Worm (Caenorhabditis elegans) whole organism, late embryonic: ENCODE data around the gene T19C4.1.
A peak's percentile ranks its signal among the peaks of the same experiment; 100 is the strongest.

Experiments used
- C08G9.2 ChIP-seq: sonication (generic microtip); optimal IDR thresholded peaks from 2 replicates; lab custom pipeline; 2016; ENCODE audit warnings: mild to moderate bottlenecking, missing genetic modification characterization, moderate library complexity, missing compliant biosample characterization
- K09A11.1 ChIP-seq: sonication (generic microtip); optimal IDR thresholded peaks from 2 replicates; lab custom pipeline; 2017; ENCODE audit warnings: antibody characterized with exemption, mild to moderate bottlenecking, missing genetic modification characterization, missing compliant biosample characterization; ENCODE audit not compliant: insufficient read depth
- ama-1 ChIP-seq: fragments of 150-350 bp; optimal IDR thresholded peaks from 2 replicates; lab custom pipeline; 2014
- ceh-18 ChIP-seq: sonication (generic microtip); optimal IDR thresholded peaks from 2 replicates; lab custom pipeline; 2016; ENCODE audit warnings: missing genetic modification characterization, missing compliant biosample characterization
- ceh-19 ChIP-seq: fragments of 200-800 bp; sonication (Bioruptor generic); optimal IDR thresholded peaks from 2 replicates; lab custom pipeline; 2018; ENCODE audit warnings: mild to moderate bottlenecking, missing genetic modification characterization, missing compliant biosample characterization
- ceh-2 ChIP-seq: sonication (generic microtip); optimal IDR thresholded peaks from 2 replicates; lab custom pipeline; 2016; ENCODE audit warnings: missing genotype, missing genetic modification characterization, missing compliant biosample characterization
- ceh-24 ChIP-seq: sonication (generic microtip); optimal IDR thresholded peaks from 2 replicates; lab custom pipeline; 2016; ENCODE audit warnings: mild to moderate bottlenecking, missing genetic modification characterization, missing compliant biosample characterization
- ceh-34 ChIP-seq: sonication (generic microtip); optimal IDR thresholded peaks from 2 replicates; lab custom pipeline; 2016; ENCODE audit warnings: mild to moderate bottlenecking, missing genetic modification characterization, missing compliant biosample characterization
- ceh-45 ChIP-seq: fragments of 200-800 bp; sonication (Bioruptor generic); IDR thresholded peaks from 2 replicates; pipeline ENCODE4 v1.3.6; 2022; ENCODE audit warnings: missing genetic modification reagents, missing genetic modification characterization, missing compliant biosample characterization
- ceh-6 ChIP-seq: fragments of 200-800 bp; sonication (Bioruptor generic); optimal IDR thresholded peaks from 2 replicates; lab custom pipeline; 2018; ENCODE audit warnings: mild to moderate bottlenecking, missing genetic modification characterization, missing compliant biosample characterization
- ceh-9 ChIP-seq: sonication (generic microtip); optimal IDR thresholded peaks from 2 replicates; lab custom pipeline; 2016; ENCODE audit warnings: mild to moderate bottlenecking, missing genetic modification characterization, inconsistent platforms, missing compliant biosample characterization
- che-1 ChIP-seq: sonication (generic microtip); optimal IDR thresholded peaks from 2 replicates; lab custom pipeline; 2016; ENCODE audit warnings: mild to moderate bottlenecking, missing genetic modification characterization, missing compliant biosample characterization
- dve-1 ChIP-seq: sonication (generic microtip); optimal IDR thresholded peaks from 2 replicates; lab custom pipeline; 2017; ENCODE audit warnings: antibody characterized with exemption, mild to moderate bottlenecking, missing genetic modification characterization, missing compliant biosample characterization
- fkh-10 ChIP-seq: fragments of 150-350 bp; optimal IDR thresholded peaks from 2 replicates; lab custom pipeline; 2014; ENCODE audit warnings: missing biosample characterization, missing genetic modification reagents, missing genetic modification characterization
- fkh-6 ChIP-seq: sonication (generic microtip); optimal IDR thresholded peaks from 2 replicates; lab custom pipeline; 2016; ENCODE audit warnings: missing genetic modification characterization, missing compliant biosample characterization
- gmeb-2 ChIP-seq: sonication (generic microtip); optimal IDR thresholded peaks from 2 replicates; lab custom pipeline; 2016; ENCODE audit warnings: missing genetic modification characterization, inconsistent platforms, missing compliant biosample characterization
- hlh-15 ChIP-seq: sonication (generic microtip); optimal IDR thresholded peaks from 2 replicates; lab custom pipeline; 2016; ENCODE audit warnings: missing genetic modification characterization, missing compliant biosample characterization
- lin-11 ChIP-seq: fragments of 200-800 bp; sonication (Bioruptor generic); optimal IDR thresholded peaks from 2 replicates; lab custom pipeline; 2018; ENCODE audit warnings: mild to moderate bottlenecking, missing genetic modification characterization, missing compliant biosample characterization
- nhr-11 ChIP-seq: fragments of 150-350 bp; optimal IDR thresholded peaks from 2 replicates; lab custom pipeline; 2014; ENCODE audit warnings: missing biosample characterization, missing genetic modification characterization
- nhr-232 ChIP-seq: sonication (generic microtip); optimal IDR thresholded peaks from 2 replicates; lab custom pipeline; 2016; ENCODE audit warnings: missing genetic modification characterization, missing compliant biosample characterization
- odd-2 ChIP-seq: sonication (generic microtip); optimal IDR thresholded peaks from 2 replicates; lab custom pipeline; 2017; ENCODE audit warnings: antibody characterized with exemption, mild to moderate bottlenecking, missing genetic modification characterization, missing compliant biosample characterization
- pha-2 ChIP-seq: sonication (generic microtip); optimal IDR thresholded peaks from 2 replicates; lab custom pipeline; 2017; ENCODE audit warnings: mild to moderate bottlenecking, missing genetic modification characterization, missing compliant biosample characterization
- pha-4 ChIP-seq: fragments of 150-350 bp; optimal IDR thresholded peaks from 2 replicates; lab custom pipeline; 2018; ENCODE audit warnings: missing biosample characterization, missing genetic modification reagents, missing genetic modification characterization
- pros-1 ChIP-seq: fragments of 150-350 bp; optimal IDR thresholded peaks from 2 replicates; lab custom pipeline; 2014; ENCODE audit warnings: missing biosample characterization, missing genetic modification reagents, missing genetic modification characterization
- sox-2 ChIP-seq: fragments of 200-800 bp; sonication (Bioruptor generic); IDR thresholded peaks from 2 replicates; pipeline ENCODE4 v1.3.6; 2022; ENCODE audit warnings: missing genetic modification reagents, missing genetic modification characterization, missing compliant biosample characterization
- syd-9 ChIP-seq: sonication (generic microtip); optimal IDR thresholded peaks from 2 replicates; lab custom pipeline; 2016; ENCODE audit warnings: mild to moderate bottlenecking, missing genetic modification characterization, moderate library complexity, missing compliant biosample characterization
- tbx-2 ChIP-seq: sonication (generic microtip); optimal IDR thresholded peaks from 2 replicates; lab custom pipeline; 2016; ENCODE audit warnings: missing genetic modification characterization, missing compliant biosample characterization
- unc-3 ChIP-seq, 2 experiments: fragments of 200-800 bp in 1 of 2; sonication (Bioruptor generic) in 1 of 2; sonication (generic microtip) in 1 of 2; conservative IDR thresholded peaks in 1 of 2; optimal IDR thresholded peaks in 1 of 2; 2 replicates each; pipeline versions ENCODE4 v1.3.6 to Lab custom; 2016 to 2022; ENCODE audit warnings: missing compliant biosample characterization in 2 of 2, missing genetic modification characterization in 2 of 2, missing genetic modification reagents in 1 of 2
- unc-42 ChIP-seq: sonication (generic microtip); optimal IDR thresholded peaks from 2 replicates; lab custom pipeline; 2016; ENCODE audit warnings: missing genotype, missing genetic modification characterization, missing compliant biosample characterization
- unc-86 ChIP-seq: sonication (generic microtip); optimal IDR thresholded peaks from 2 replicates; lab custom pipeline; 2016; ENCODE audit warnings: missing genetic modification characterization, missing compliant biosample characterization
- ztf-16 ChIP-seq: sonication (generic microtip); optimal IDR thresholded peaks from 2 replicates; lab custom pipeline; 2017; ENCODE audit warnings: missing genetic modification characterization, missing compliant biosample characterization

Gene T19C4.1

ce11 chrV:11157947-11158346, 8.4 kb downstream of the T19C4.1 start, which contains the start of gene srg-42:
TSS of gene srg-42 (minus strand) at chrV:11158047.
- TF ChIP-seq ceh-24 (tag; lab: Kevin White, UChicago) (no peak), ztf-16 (tag; lab: Kevin White, UChicago) (no peak), ceh-6 (no peak), sox-2 (GFP tag; lab: Robert Waterston, UW) (no peak), ceh-19 (GFP tag; lab: Kevin White, UChicago) (no peak), ceh-34 (no peak), ceh-45 (GFP tag; lab: Robert Waterston, UW) (no peak), fkh-10 (GFP tag; lab: Kevin White, UChicago) (no peak), pha-2 (no peak), unc-3 (GFP tag; conservative IDR thresholded peaks at IDR 0.05; lab: Robert Waterston, UW) (no peak), unc-3 (tag; optimal IDR thresholded peaks at IDR 0.05; lab: Kevin White, UChicago) (no peak), unc-86 (tag; lab: Kevin White, UChicago) (no peak), dve-1 (tag; lab: Kevin White, UChicago) (no peak), pros-1 (tag; lab: Kevin White, UChicago) (no peak), nhr-11 (tag; lab: Kevin White, UChicago) (no peak)

ce11 chrV:11161791-11162190, 12.3 kb downstream of the T19C4.1 start, which contains the start of gene srg-41:
TSS of gene srg-41 (minus strand) at chrV:11161891.
- TF ChIP-seq nhr-232 (tag; lab: Kevin White, UChicago): no peak
- TF ChIP-seq lin-11 (tag; lab: Kevin White, UChicago): no peak
- TF ChIP-seq, all 69 proteins: peak for 0

ce11 chrV:11164475-11164874, 15.0 kb downstream of the T19C4.1 start, which contains the start of gene srg-40:
TSS of gene srg-40 (minus strand) at chrV:11164575.
- no peak for TF ChIP-seq pha-4
- no peak for TF ChIP-seq tbx-2 (tag; lab: Kevin White, UChicago)
- no peak for TF ChIP-seq C08G9.2
- no peak for TF ChIP-seq gmeb-2 (tag; lab: Kevin White, UChicago)
- TF ChIP-seq fkh-6 (tag; lab: Kevin White, UChicago): no peak
- TF ChIP-seq syd-9 (tag; lab: Kevin White, UChicago): no peak
- no peak for TF ChIP-seq che-1 (tag; lab: Kevin White, UChicago)
- no peak for TF ChIP-seq ceh-18 (tag; lab: Kevin White, UChicago)
- TF ChIP-seq ceh-2 (tag; lab: Kevin White, UChicago): no peak

- TF ChIP-seq odd-2 (tag; lab: Kevin White, UChicago) (no peak), hlh-15 (tag; lab: Kevin White, UChicago) (no peak), unc-42 (tag; lab: Kevin White, UChicago) (peak; percentile 42)
Measured at ce11 chrV:11167745-11168144, 18.2 kb downstream of the T19C4.1 start.

- TF ChIP-seq K09A11.1: no peak
- TF ChIP-seq ceh-9 (tag; lab: Kevin White, UChicago): no peak
- no peak for TF ChIP-seq syd-9 (tag; lab: Kevin White, UChicago)
- no peak for TF ChIP-seq fkh-6 (tag; lab: Kevin White, UChicago)
- no peak for TF ChIP-seq ama-1 (lab: Kevin White, UChicago)
- no peak for TF ChIP-seq nhr-232 (tag; lab: Kevin White, UChicago)
- no peak for TF ChIP-seq hlh-15 (tag; lab: Kevin White, UChicago)
- TF ChIP-seq ceh-18 (tag; lab: Kevin White, UChicago): no peak
Measured at ce11 chrV:11170564-11171329, 21.2 kb downstream of the T19C4.1 start.
